Worm (Caenorhabditis elegans): Measurements from ENCODE around the gene AC3.12.
A peak's percentile ranks its signal among the peaks of the same experiment; 100 is the strongest.

DNA sequence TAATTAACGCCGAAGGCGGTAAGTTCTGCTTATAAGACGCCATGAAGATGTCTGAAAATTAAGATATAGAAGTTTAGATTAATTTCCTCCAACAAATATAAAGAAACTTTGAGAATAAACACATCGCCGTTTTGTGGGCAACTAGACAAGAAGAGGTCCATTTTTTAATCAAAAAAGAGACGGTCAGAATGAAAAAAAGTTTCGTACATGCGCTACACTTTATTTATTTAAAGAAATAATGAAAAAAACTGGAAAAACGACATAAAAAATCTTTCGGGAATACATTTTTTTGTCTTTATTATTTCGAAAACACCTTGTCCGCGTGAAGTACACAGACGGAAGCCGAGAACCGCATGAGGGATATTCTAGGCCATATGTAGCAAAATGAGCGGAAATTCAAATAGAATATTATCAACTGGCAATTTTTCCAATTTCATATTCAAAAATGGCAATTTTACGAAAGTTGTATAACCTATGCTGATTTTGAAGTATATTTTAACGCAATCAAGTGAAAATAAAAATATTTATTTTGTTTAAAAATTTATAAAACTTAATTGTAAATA is 23.3 kb downstream of the AC3.12 start, which contains the start of gene sluh-7:
- TF ChIP-seq ceh-13 (GFP tag; optimal IDR thresholded peaks at IDR 0.05) (peak; percentile 28), scrt-1 (GFP tag; IDR thresholded peaks at IDR 0.05) (no peak), hnd-1 (tag; optimal IDR thresholded peaks at IDR 0.05) (peak; percentile 21), ama-1 (optimal IDR thresholded peaks at IDR 0.05) (no peak), aly-1 (tag; optimal IDR thresholded peaks at IDR 0.05) (no peak), hmg-4 (GFP tag; optimal IDR thresholded peaks at IDR 0.05) (no peak), hmbx-1 (tag; optimal IDR thresholded peaks at IDR 0.05) (no peak), flt-1 (GFP tag; IDR thresholded peaks at IDR 0.05) (no peak), sea-1 (GFP tag; conservative IDR thresholded peaks at IDR 0.05) (no peak), F13C5.2 (tag; optimal IDR thresholded peaks at IDR 0.05) (peak; percentile 43)

Measured in whole organism, early embryonic.